Worm (Caenorhabditis elegans): ENCODE measurements around the gene K02D3.1.

DNA sequence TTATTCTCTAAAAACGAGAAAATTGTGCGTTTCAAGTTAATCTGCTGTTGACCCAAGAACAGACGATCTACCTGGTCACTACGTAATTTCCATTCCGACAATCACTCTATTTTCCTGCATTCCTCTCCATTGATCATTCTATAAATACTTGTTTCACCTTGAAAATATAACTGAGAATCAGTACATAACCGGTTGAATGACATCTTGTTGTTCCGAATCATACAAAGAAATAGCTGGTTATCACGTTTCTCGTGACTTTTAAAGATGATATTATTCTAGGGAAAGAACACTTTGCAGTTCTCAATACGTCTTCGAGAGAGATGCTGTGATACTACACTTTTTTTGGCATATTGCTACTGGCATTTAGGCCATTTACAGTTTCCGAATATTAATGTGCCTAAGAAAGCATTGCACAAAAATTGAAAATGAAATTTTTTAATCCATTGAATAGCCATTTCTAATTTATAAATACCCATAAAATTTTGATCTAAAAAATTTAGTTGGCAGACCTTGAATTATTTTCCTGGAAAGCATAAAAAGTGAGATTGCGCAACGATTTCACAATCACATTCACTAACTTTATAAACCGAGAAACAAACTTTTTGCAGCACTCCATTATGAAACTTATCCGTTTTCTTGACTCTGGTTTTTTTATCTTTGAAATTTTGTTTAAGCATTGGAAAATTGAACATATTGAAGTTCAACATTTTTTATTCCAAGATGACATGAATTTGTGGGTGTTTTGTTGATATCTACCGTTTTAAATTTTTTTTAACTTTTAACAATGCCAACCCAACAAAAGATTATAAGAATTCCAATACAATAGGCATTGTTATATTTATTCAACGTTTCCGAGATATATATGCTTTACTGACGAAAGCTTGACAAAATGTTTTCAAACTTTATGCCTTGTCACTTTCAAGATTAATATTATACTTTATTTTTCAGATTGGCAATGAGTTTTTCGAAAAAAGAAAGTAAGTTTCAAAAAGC, 42.8 kb upstream of the K02D3.1 start, which contains the start of gene C04A11.5:
- TF ChIP-seq ZK546.5 (tag; optimal IDR thresholded peaks at IDR 0.05) (no peak), nhr-48 (tag; optimal IDR thresholded peaks at IDR 0.05) (no peak), mep-1 (tag; optimal IDR thresholded peaks at IDR 0.05) (no peak), ama-1 (optimal IDR thresholded peaks at IDR 0.05) (no peak), ceh-44 (GFP tag; IDR thresholded peaks at IDR 0.05) (no peak)

Data from whole organism, L4 larva.